Worm (Caenorhabditis elegans) whole organism, mixed stage, embryonic: ENCODE data around the gene mlp-1.

Experiments
- bed-3 ChIP-seq: fragments of 200-800 bp; sonication (Bioruptor generic); optimal IDR thresholded peaks from 3 replicates; lab custom pipeline; 2018; ENCODE audit warnings: mild to moderate bottlenecking, missing genetic modification characterization, moderate library complexity, missing compliant biosample characterization
- blmp-1 ChIP-seq: fragments of 150-350 bp; optimal IDR thresholded peaks from 2 replicates; lab custom pipeline; 2014; ENCODE audit warnings: missing biosample characterization, missing genetic modification characterization
- ceh-39 ChIP-seq: fragments of 150-350 bp; optimal IDR thresholded peaks from 2 replicates; lab custom pipeline; 2014; ENCODE audit warnings: missing biosample characterization, missing genetic modification characterization
- ceh-43 ChIP-seq: fragments of 200-800 bp; sonication (Bioruptor generic); optimal IDR thresholded peaks from 2 replicates; lab custom pipeline; 2018; ENCODE audit warnings: mild to moderate bottlenecking, missing genetic modification characterization, moderate library complexity, missing compliant biosample characterization
- ceh-83 ChIP-seq: fragments of 200-800 bp; sonication (Bioruptor generic); optimal IDR thresholded peaks from 2 replicates; lab custom pipeline; 2018; ENCODE audit warnings: mild to moderate bottlenecking, missing genetic modification characterization, missing compliant biosample characterization
- ces-1 ChIP-seq: fragments of 150-350 bp; optimal IDR thresholded peaks from 2 replicates; lab custom pipeline; 2014; ENCODE audit warnings: missing biosample characterization, missing genetic modification reagents, missing genetic modification characterization
- cnd-1 ChIP-seq: fragments of 200-800 bp; sonication (Bioruptor generic); optimal IDR thresholded peaks from 2 replicates; lab custom pipeline; 2018; ENCODE audit warnings: mild to moderate bottlenecking, missing genetic modification characterization, missing compliant biosample characterization
- drap-1 ChIP-seq: fragments of 200-800 bp; sonication (Bioruptor generic); optimal IDR thresholded peaks from 3 replicates; lab custom pipeline; 2018; ENCODE audit warnings: mild to moderate bottlenecking, missing genetic modification characterization, missing compliant biosample characterization
- elt-1 ChIP-seq: sonication (generic microtip); optimal IDR thresholded peaks from 2 replicates; lab custom pipeline; 2017; ENCODE audit warnings: missing genetic modification characterization, mild to moderate bottlenecking, missing compliant biosample characterization, antibody characterized with exemption, moderate library complexity, borderline replicate concordance; ENCODE audit not compliant: insufficient read depth
- flh-1 ChIP-seq: fragments of 200-800 bp; sonication (Bioruptor generic); optimal IDR thresholded peaks from 2 replicates; lab custom pipeline; 2018; ENCODE audit warnings: mild to moderate bottlenecking, missing genetic modification characterization, moderate library complexity, missing compliant biosample characterization
- ham-2 ChIP-seq: fragments of 200-800 bp; sonication (Bioruptor generic); optimal IDR thresholded peaks from 2 replicates; lab custom pipeline; 2018; ENCODE audit warnings: mild to moderate bottlenecking, missing genetic modification characterization, missing compliant biosample characterization
- hlh-1 ChIP-seq: fragments of 150-350 bp; optimal IDR thresholded peaks from 2 replicates; lab custom pipeline; 2014; ENCODE audit warnings: missing biosample characterization, missing genetic modification reagents, missing genetic modification characterization
- lin-13 ChIP-seq: fragments of 150-350 bp; optimal IDR thresholded peaks from 2 replicates; lab custom pipeline; 2014; ENCODE audit warnings: missing biosample characterization, missing genetic modification characterization
- lin-32 ChIP-seq: fragments of 200-800 bp; sonication (Bioruptor generic); optimal IDR thresholded peaks from 2 replicates; lab custom pipeline; 2018; ENCODE audit warnings: mild to moderate bottlenecking, missing genetic modification characterization, missing compliant biosample characterization
- lsy-2 ChIP-seq: fragments of 150-350 bp; optimal IDR thresholded peaks from 2 replicates; lab custom pipeline; 2014; ENCODE audit warnings: missing biosample characterization, missing genetic modification characterization
- mab-5 ChIP-seq: fragments of 150-350 bp; optimal IDR thresholded peaks from 2 replicates; lab custom pipeline; 2014; ENCODE audit warnings: missing biosample characterization, missing genetic modification characterization
- mep-1 ChIP-seq: fragments of 150-350 bp; optimal IDR thresholded peaks from 2 replicates; lab custom pipeline; 2017; ENCODE audit warnings: missing biosample characterization, missing genetic modification reagents, missing genetic modification characterization, inconsistent platforms
- mls-2 ChIP-seq: sonication (generic microtip); optimal IDR thresholded peaks from 2 replicates; lab custom pipeline; 2016; ENCODE audit warnings: mild to moderate bottlenecking, missing genetic modification characterization, moderate library complexity, missing compliant biosample characterization
- nhr-237 ChIP-seq: fragments of 150-350 bp; optimal IDR thresholded peaks from 2 replicates; lab custom pipeline; 2014; ENCODE audit warnings: missing biosample characterization, missing genetic modification characterization
- nhr-76 ChIP-seq: sonication (generic microtip); optimal IDR thresholded peaks from 2 replicates; lab custom pipeline; 2017; ENCODE audit warnings: missing biosample characterization, missing genetic modification characterization
- pha-4 ChIP-seq: fragments of 150-350 bp; optimal IDR thresholded peaks from 2 replicates; lab custom pipeline; 2018; ENCODE audit warnings: missing biosample characterization, missing genetic modification reagents, missing genetic modification characterization
- sem-2 ChIP-seq: fragments of 200-800 bp; sonication (Bioruptor generic); optimal IDR thresholded peaks from 2 replicates; lab custom pipeline; 2018; ENCODE audit warnings: mild to moderate bottlenecking, missing genetic modification characterization, missing compliant biosample characterization
- snpc-4 ChIP-seq: fragments of 150-350 bp; optimal IDR thresholded peaks from 2 replicates; lab custom pipeline; 2014; ENCODE audit warnings: missing biosample characterization, missing genetic modification characterization
- tbx-8 ChIP-seq: fragments of 200-800 bp; sonication (Bioruptor generic); optimal IDR thresholded peaks from 2 replicates; lab custom pipeline; 2018; ENCODE audit warnings: mild to moderate bottlenecking, missing genetic modification characterization, moderate library complexity, missing compliant biosample characterization
- unc-120 ChIP-seq: sonication (generic microtip); optimal IDR thresholded peaks from 2 replicates; lab custom pipeline; 2017; ENCODE audit warnings: missing genetic modification characterization, missing compliant biosample characterization; ENCODE audit not compliant: poor library complexity, severe bottlenecking
- unc-39 ChIP-seq: fragments of 150-350 bp; optimal IDR thresholded peaks from 2 replicates; lab custom pipeline; 2014; ENCODE audit warnings: missing biosample characterization, missing genetic modification characterization
- unc-62 ChIP-seq: fragments of 150-350 bp; optimal IDR thresholded peaks from 2 replicates; lab custom pipeline; 2014; ENCODE audit warnings: missing biosample characterization, missing genetic modification reagents, missing genetic modification characterization
- zip-8 ChIP-seq: fragments of 150-350 bp; optimal IDR thresholded peaks from 2 replicates; lab custom pipeline; 2014; ENCODE audit warnings: missing biosample characterization, missing genetic modification characterization
- ztf-11 ChIP-seq: fragments of 150-350 bp; optimal IDR thresholded peaks from 2 replicates; lab custom pipeline; 2014; ENCODE audit warnings: missing biosample characterization, missing genetic modification characterization

Gene mlp-1

ce11 chrIII:5967640-5968039 is 7.2 kb downstream of the mlp-1 start:
- no peak for TF ChIP-seq cnd-1
- no peak for TF ChIP-seq tbx-8
- no peak for TF ChIP-seq mep-1
- no peak for TF ChIP-seq flh-1 (GFP tag; lab: Kevin White, UChicago)
- TF ChIP-seq zip-8 (tag; lab: Kevin White, UChicago) = peak; percentile 94

ce11 chrIII:5965839-5966463 is 8.9 kb downstream of the mlp-1 start, which contains the start of gene dct-6:
Gene dct-6 (plus strand): TSS chrIII:5966413.
- TF ChIP-seq ztf-11 (no peak), mab-5 (no peak), nhr-237 (tag; lab: Kevin White, UChicago) (no peak), tbx-8 (no peak), ceh-43 (GFP tag; lab: Kevin White, UChicago) (no peak), lsy-2 (tag; lab: Kevin White, UChicago) (no peak), pha-4 (no peak), nhr-76 (tag; lab: Kevin White, UChicago) (no peak), cnd-1 (no peak), lin-13 (no peak), mls-2 (tag; lab: Kevin White, UChicago) (no peak), sem-2 (GFP tag; lab: Kevin White, UChicago) (no peak), hlh-1 (no peak), snpc-4 (no peak), blmp-1 (tag; lab: Kevin White, UChicago) (no peak), flh-1 (GFP tag; lab: Kevin White, UChicago) (no peak)

ce11 chrIII:5965368-5965767 is 9.5 kb downstream of the mlp-1 start:
- TF ChIP-seq nhr-76 (tag; lab: Kevin White, UChicago) (no peak), snpc-4 (no peak), bed-3 (GFP tag; lab: Kevin White, UChicago) (no peak), lin-32 (GFP tag; lab: Kevin White, UChicago) (no peak), pha-4 (no peak), unc-120 (tag; lab: Kevin White, UChicago) (no peak), sem-2 (GFP tag; lab: Kevin White, UChicago) (no peak)

ce11 chrIII:5964058-5964632 is 10.7 kb downstream of the mlp-1 start:
- TF ChIP-seq sem-2 (GFP tag; lab: Kevin White, UChicago) (no peak), ceh-39 (no peak), cnd-1 (no peak), snpc-4 (no peak), blmp-1 (tag; lab: Kevin White, UChicago) (no peak), mab-5 (no peak)

ce11 chrIII:5961560-5961959 is 13.3 kb downstream of the mlp-1 start:
- TF ChIP-seq elt-1 (tag; lab: Kevin White, UChicago) = no peak
- TF ChIP-seq unc-62 (GFP tag; lab: Kevin White, UChicago) = no peak
- TF ChIP-seq snpc-4 = no peak
- no peak for TF ChIP-seq hlh-1
- no peak for TF ChIP-seq blmp-1 (tag; lab: Kevin White, UChicago)
- no peak for TF ChIP-seq pha-4
- TF ChIP-seq lin-13 = no peak
- no peak for TF ChIP-seq unc-39 (tag; lab: Kevin White, UChicago)
- no peak for TF ChIP-seq mep-1
- TF ChIP-seq ztf-11 = no peak
- TF ChIP-seq ces-1 (GFP tag; lab: Kevin White, UChicago) = no peak
- no peak for TF ChIP-seq ceh-83
- TF ChIP-seq lsy-2 (tag; lab: Kevin White, UChicago) = no peak
- TF ChIP-seq drap-1 = no peak
- TF ChIP-seq cnd-1 = no peak
- no peak for TF ChIP-seq flh-1 (GFP tag; lab: Kevin White, UChicago)
- no peak for TF ChIP-seq nhr-76 (tag; lab: Kevin White, UChicago)
- TF ChIP-seq, all 35 proteins: peak for 0

- peak; percentile 63 for TF ChIP-seq ceh-39
- TF ChIP-seq nhr-76 (tag; lab: Kevin White, UChicago) = no peak
- TF ChIP-seq ham-2 (GFP tag; lab: Kevin White, UChicago) = peak; percentile 49
- TF ChIP-seq, all 35 proteins: peak for 2
Observed at ce11 chrIII:5959049-5959448, 15.8 kb downstream of the mlp-1 start.
